Worm (Caenorhabditis elegans) whole organism, L3 larva: Measurements from ENCODE around the gene gex-4.

Experiments
- elt-2 ChIP-seq: sonication (generic microtip); optimal IDR thresholded peaks from 2 replicates; lab custom pipeline; 2016; ENCODE audit warnings: missing genetic modification reagents, mild to moderate bottlenecking, missing genetic modification characterization, missing compliant biosample characterization
- lin-15B ChIP-seq: fragments of 150-350 bp; optimal IDR thresholded peaks from 2 replicates; lab custom pipeline; 2014; ENCODE audit warnings: missing biosample characterization, missing genetic modification characterization
- nhr-28 ChIP-seq: fragments of 150-350 bp; optimal IDR thresholded peaks from 2 replicates; lab custom pipeline; 2014; ENCODE audit warnings: missing biosample characterization, missing genetic modification characterization
- pha-4 ChIP-seq: fragments of 150-350 bp; optimal IDR thresholded peaks from 2 replicates; lab custom pipeline; 2014; ENCODE audit warnings: missing biosample characterization, missing genetic modification reagents, missing genetic modification characterization

DNA sequence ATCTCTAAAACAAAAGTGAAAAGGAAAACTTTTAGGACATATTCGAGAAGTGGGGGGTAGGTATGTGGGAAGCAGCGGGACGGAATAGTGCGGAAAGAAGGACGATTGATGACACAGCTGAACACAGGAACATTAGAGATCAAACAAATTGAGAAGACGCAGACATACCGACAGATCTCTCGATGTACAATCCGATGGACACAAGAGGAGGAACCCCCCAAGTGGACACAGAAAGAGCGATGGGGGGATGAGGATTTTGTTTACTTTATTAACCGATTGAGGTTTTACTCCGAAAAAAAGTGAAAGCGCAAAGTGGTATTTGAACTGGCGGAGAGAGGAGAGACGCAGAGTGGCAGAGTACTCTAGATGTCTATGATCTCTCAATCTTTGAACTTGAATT is 40.3 kb downstream of the gex-4 start:
- no peak for TF ChIP-seq elt-2
- peak; percentile 89 for TF ChIP-seq pha-4 (tag; lab: Kevin White, UChicago)
- no peak for TF ChIP-seq nhr-28 (tag; lab: Kevin White, UChicago)
- no peak for TF ChIP-seq lin-15B
